Worm (Caenorhabditis elegans): ENCODE results near the gene C35B8.3.

The C35B8.3 gene

ce11 chrX:9242123-9242522 lies 28.4 kb downstream of the C35B8.3 start, which contains the start of gene lgc-4:
lgc-4 (minus strand) TSS chrX:9242223.
- TF ChIP-seq lin-11 (tag; optimal IDR thresholded peaks at IDR 0.05) (no peak), gmeb-1 (tag; optimal IDR thresholded peaks at IDR 0.05) (no peak), C34F6.9 (tag; optimal IDR thresholded peaks at IDR 0.05) (no peak), R02D3.7 (tag; optimal IDR thresholded peaks at IDR 0.05) (no peak), nhr-23 (tag; optimal IDR thresholded peaks at IDR 0.05) (no peak), peb-1 (tag; optimal IDR thresholded peaks at IDR 0.05) (no peak), F13H6.1 (tag; optimal IDR thresholded peaks at IDR 0.05) (no peak), nhr-21 (tag; optimal IDR thresholded peaks at IDR 0.05) (no peak), nhr-25 (tag; optimal IDR thresholded peaks at IDR 0.05) (no peak), nhr-129 (tag; optimal IDR thresholded peaks at IDR 0.05) (no peak), snpc-4 (tag; optimal IDR thresholded peaks at IDR 0.05) (no peak), sma-3 (GFP tag; optimal IDR thresholded peaks at IDR 0.05) (no peak), unc-39 (tag; optimal IDR thresholded peaks at IDR 0.05) (no peak), skn-1 (tag; optimal IDR thresholded peaks at IDR 0.05) (no peak), Y55F3AM.14 (GFP tag; optimal IDR thresholded peaks at IDR 0.05) (no peak)

- TF ChIP-seq sma-3 (GFP tag; optimal IDR thresholded peaks at IDR 0.05): no peak
- TF ChIP-seq nhr-10 (tag; optimal IDR thresholded peaks at IDR 0.05): no peak
- no peak for TF ChIP-seq lin-13 (GFP tag; optimal IDR thresholded peaks at IDR 0.05)
- TF ChIP-seq ceh-82 (tag; optimal IDR thresholded peaks at IDR 0.05): no peak
- TF ChIP-seq ztf-11 (tag; optimal IDR thresholded peaks at IDR 0.05): no peak
- TF ChIP-seq unc-55 (GFP tag; optimal IDR thresholded peaks at IDR 0.05): no peak
- TF ChIP-seq nhr-23 (tag; optimal IDR thresholded peaks at IDR 0.05): no peak
Measured at ce11 chrX:9243257-9243656, 29.5 kb downstream of the C35B8.3 start, which contains the start of gene gpa-12. gpa-12 (plus strand) TSS chrX:9243557.

- peak; percentile 7 for TF ChIP-seq blmp-1 (tag; optimal IDR thresholded peaks at IDR 0.05; ENCODE audit: insufficient read depth)
- peak; percentile 74 for TF ChIP-seq nhr-25 (tag; optimal IDR thresholded peaks at IDR 0.05)
- peak; percentile 4 for TF ChIP-seq crh-2 (tag; optimal IDR thresholded peaks at IDR 0.05)
- peak; percentile 57 for TF ChIP-seq sma-9 (GFP tag; optimal IDR thresholded peaks at IDR 0.05)
- TF ChIP-seq sma-9 (tag; optimal IDR thresholded peaks at IDR 0.05): no peak
- TF ChIP-seq sma-3 (GFP tag; optimal IDR thresholded peaks at IDR 0.05): peak; percentile 4
- TF ChIP-seq ama-1 (optimal IDR thresholded peaks at IDR 0.05): no peak
Measured at ce11 chrX:9246625-9247024, 32.9 kb downstream of the C35B8.3 start.

ce11 chrX:9248083-9248805 lies 34.5 kb downstream of the C35B8.3 start:
- TF ChIP-seq nhr-129 (tag; optimal IDR thresholded peaks at IDR 0.05) (peak; percentile 39), unc-62 (GFP tag; optimal IDR thresholded peaks at IDR 0.05) (no peak), lin-11 (tag; optimal IDR thresholded peaks at IDR 0.05) (no peak), alr-1 (tag; optimal IDR thresholded peaks at IDR 0.05) (no peak), lsy-2 (tag; optimal IDR thresholded peaks at IDR 0.05) (no peak), crh-2 (tag; optimal IDR thresholded peaks at IDR 0.05) (peak; percentile 6), ztf-1 (GFP tag; conservative IDR thresholded peaks at IDR 0.05) (no peak), sma-9 (GFP tag; optimal IDR thresholded peaks at IDR 0.05) (peak; percentile 29), sma-9 (tag; optimal IDR thresholded peaks at IDR 0.05) (no peak), nhr-21 (tag; optimal IDR thresholded peaks at IDR 0.05) (peak; percentile 47), mbf-1 (tag; optimal IDR thresholded peaks at IDR 0.05) (no peak), fos-1 (tag; optimal IDR thresholded peaks at IDR 0.05) (no peak)

- TF ChIP-seq nhr-237 (tag; optimal IDR thresholded peaks at IDR 0.05) (no peak), lin-39 (tag; optimal IDR thresholded peaks at IDR 0.05) (no peak), peb-1 (tag; optimal IDR thresholded peaks at IDR 0.05) (no peak), lin-11 (tag; optimal IDR thresholded peaks at IDR 0.05) (no peak), elt-1 (tag; optimal IDR thresholded peaks at IDR 0.05) (no peak), zag-1 (tag; optimal IDR thresholded peaks at IDR 0.05) (no peak), aly-2 (tag; optimal IDR thresholded peaks at IDR 0.05) (no peak), alr-1 (tag; optimal IDR thresholded peaks at IDR 0.05) (no peak), ceh-16 (tag; optimal IDR thresholded peaks at IDR 0.05) (no peak), sma-3 (GFP tag; optimal IDR thresholded peaks at IDR 0.05) (no peak)
Measured at ce11 chrX:9251488-9251887, 37.8 kb downstream of the C35B8.3 start, which contains the start of gene pes-8. pes-8 (plus strand) TSS chrX:9251788.

All from whole organism, L2 larva.